Fruit fly (Drosophila melanogaster) whole organism, prepupa: Measurements from ENCODE around the gene CG6962.

ENCODE experiments used
- Blimp-1 ChIP-seq: fragments of 200-800 bp; sonication (Bioruptor generic); optimal IDR thresholded peaks from 3 replicates; lab custom pipeline; 2017; ENCODE audit warnings: missing biosample characterization, missing genetic modification characterization, mild to moderate bottlenecking, moderate library complexity, missing genetic modification reagents
- CG10631 ChIP-seq: fragments of 200-800 bp; sonication (Bioruptor generic); optimal IDR thresholded peaks from 2 replicates; lab custom pipeline; 2016; ENCODE audit warnings: missing biosample characterization, missing genetic modification characterization
- CG10669 ChIP-seq: fragments of 200-800 bp; sonication (Bioruptor generic); optimal IDR thresholded peaks from 3 replicates; lab custom pipeline; 2018; ENCODE audit warnings: missing biosample characterization, mild to moderate bottlenecking, missing genetic modification characterization, moderate library complexity
- CG11902 ChIP-seq: fragments of 200-800 bp; sonication (Bioruptor generic); optimal IDR thresholded peaks from 3 replicates; lab custom pipeline; 2016; ENCODE audit warnings: missing biosample characterization, missing genetic modification characterization
- CG15336 ChIP-seq: fragments of 200-800 bp; sonication (Bioruptor generic); IDR thresholded peaks from 2 replicates; pipeline ENCODE4 v1.3.6; 2022; ENCODE audit warnings: missing biosample characterization, missing genetic modification characterization
- CG1621 ChIP-seq: fragments of 200-800 bp; sonication (Bioruptor generic); optimal IDR thresholded peaks from 3 replicates; lab custom pipeline; 2018; ENCODE audit warnings: missing biosample characterization, mild to moderate bottlenecking, missing genetic modification characterization
- CG3032 ChIP-seq: fragments of 200-800 bp; optimal IDR thresholded peaks from 2 replicates; lab custom pipeline; 2019; ENCODE audit warnings: missing biosample characterization, mild to moderate bottlenecking, missing genetic modification characterization, moderate library complexity
- CG32006 ChIP-seq: fragments of 200-800 bp; sonication (Bioruptor generic); optimal IDR thresholded peaks from 3 replicates; lab custom pipeline; 2017; ENCODE audit warnings: missing biosample characterization, mild to moderate bottlenecking, missing genetic modification characterization
- CG3919 ChIP-seq: fragments of 200-800 bp; sonication (Bioruptor generic); optimal IDR thresholded peaks from 3 replicates; lab custom pipeline; 2016; ENCODE audit warnings: missing biosample characterization, missing genetic modification characterization
- CG4318 ChIP-seq: fragments of 200-800 bp; sonication (Bioruptor generic); optimal IDR thresholded peaks from 3 replicates; lab custom pipeline; 2017; ENCODE audit warnings: missing biosample characterization, mild to moderate bottlenecking, missing genetic modification characterization
- CG6163 ChIP-seq: fragments of 200-800 bp; sonication (Bioruptor generic); IDR thresholded peaks from 3 replicates; pipeline ENCODE4 v1.3.6; 2022; ENCODE audit warnings: missing biosample characterization, missing genetic modification characterization
- CG6276 ChIP-seq: fragments of 200-800 bp; sonication (Bioruptor generic); optimal IDR thresholded peaks from 2 replicates; lab custom pipeline; 2017; ENCODE audit warnings: missing biosample characterization, mild to moderate bottlenecking, missing genetic modification characterization
- CG7368 ChIP-seq: fragments of 200-800 bp; sonication (Bioruptor generic); optimal IDR thresholded peaks from 3 replicates; lab custom pipeline; 2016; ENCODE audit warnings: missing biosample characterization, missing genetic modification characterization
- CG8119 ChIP-seq: fragments of 200-800 bp; sonication (Bioruptor generic); IDR thresholded peaks from 3 replicates; pipeline ENCODE4 v1.3.6; 2022; ENCODE audit warnings: missing biosample characterization, missing genetic modification characterization
- CG8319 ChIP-seq: fragments of 200-800 bp; sonication (Bioruptor generic); optimal IDR thresholded peaks from 3 replicates; lab custom pipeline; 2016; ENCODE audit warnings: missing biosample characterization, missing genetic modification characterization
- Eip78C ChIP-seq: fragments of 200-800 bp; sonication (Bioruptor generic); peaks from one replicate; lab custom pipeline; 2016; ENCODE audit warnings: missing biosample characterization, missing genetic modification characterization
- Eip93F ChIP-seq: fragments of 200-800 bp; sonication (Bioruptor generic); optimal IDR thresholded peaks from 2 replicates; lab custom pipeline; 2016; ENCODE audit warnings: missing biosample characterization, mild to moderate bottlenecking, missing genetic modification characterization
- Ets96B ChIP-seq: fragments of 200-800 bp; optimal IDR thresholded peaks from 2 replicates; lab custom pipeline; 2019; ENCODE audit warnings: missing biosample characterization, mild to moderate bottlenecking, missing genetic modification characterization, moderate library complexity
- Gug ChIP-seq: fragments of 200-800 bp; sonication (Bioruptor generic); IDR thresholded peaks from 2 replicates; pipeline ENCODE4 v1.3.6; 2022; ENCODE audit warnings: missing biosample characterization, missing genetic modification characterization
- Hr38 ChIP-seq: sonication (Bioruptor generic); optimal IDR thresholded peaks from 2 replicates; lab custom pipeline; 2016; ENCODE audit warnings: missing biosample characterization, missing genetic modification characterization
- Hr39 ChIP-seq: fragments of 200-800 bp; sonication (Bioruptor generic); optimal IDR thresholded peaks from 2 replicates; lab custom pipeline; 2016; ENCODE audit warnings: missing biosample characterization, missing genetic modification characterization
- Hr4 ChIP-seq: fragments of 200-800 bp; sonication (Bioruptor generic); optimal IDR thresholded peaks from 3 replicates; lab custom pipeline; 2016; ENCODE audit warnings: missing biosample characterization, missing genetic modification characterization
- Met ChIP-seq: fragments of 200-800 bp; sonication (Bioruptor generic); optimal IDR thresholded peaks from 3 replicates; lab custom pipeline; 2016; ENCODE audit warnings: missing biosample characterization, missing genetic modification characterization
- OdsH ChIP-seq: fragments of 200-800 bp; sonication (Bioruptor generic); optimal IDR thresholded peaks from 3 replicates; lab custom pipeline; 2016; ENCODE audit warnings: missing biosample characterization, missing genetic modification characterization
- achi ChIP-seq: fragments of 200-800 bp; sonication (Bioruptor generic); optimal IDR thresholded peaks from 3 replicates; lab custom pipeline; 2016; ENCODE audit warnings: missing biosample characterization, missing genetic modification characterization
- cyc ChIP-seq: fragments of 200-800 bp; sonication (Bioruptor generic); optimal IDR thresholded peaks from 3 replicates; lab custom pipeline; 2016; ENCODE audit warnings: missing biosample characterization, missing genetic modification characterization
- dac ChIP-seq: fragments of 200-800 bp; sonication (Bioruptor generic); optimal IDR thresholded peaks from 2 replicates; lab custom pipeline; 2017; ENCODE audit warnings: missing biosample characterization, mild to moderate bottlenecking, missing genetic modification characterization
- dsx ChIP-seq: fragments of 200-800 bp; optimal IDR thresholded peaks from 3 replicates; lab custom pipeline; 2019; ENCODE audit warnings: missing biosample characterization, mild to moderate bottlenecking, missing genetic modification characterization, moderate library complexity; ENCODE audit not compliant: poor library complexity, severe bottlenecking
- eg ChIP-seq: fragments of 200-800 bp; sonication (Bioruptor generic); IDR thresholded peaks from 3 replicates; pipeline ENCODE4 v1.3.6; 2022; ENCODE audit warnings: missing biosample characterization, missing genetic modification characterization
- fd59A ChIP-seq: fragments of 200-800 bp; sonication (Bioruptor generic); optimal IDR thresholded peaks from 2 replicates; lab custom pipeline; 2017; ENCODE audit warnings: missing biosample characterization, mild to moderate bottlenecking, missing genetic modification characterization, missing genetic modification reagents
- fkh ChIP-seq: fragments of 200-800 bp; sonication (Bioruptor generic); optimal IDR thresholded peaks from 3 replicates; lab custom pipeline; 2017; ENCODE audit warnings: missing biosample characterization, mild to moderate bottlenecking, missing genetic modification characterization, moderate library complexity
- pdm3 ChIP-seq: fragments of 200-800 bp; sonication (Bioruptor generic); optimal IDR thresholded peaks from 3 replicates; lab custom pipeline; 2016; ENCODE audit warnings: missing biosample characterization, missing genetic modification characterization
- salr ChIP-seq, 2 experiments: fragments of 200-800 bp; sonication (Bioruptor generic); optimal IDR thresholded peaks; 3 replicates each; lab custom pipeline; 2016 to 2018; ENCODE audit warnings: missing biosample characterization in 2 of 2, missing genetic modification characterization in 2 of 2, mild to moderate bottlenecking in 1 of 2
- spab ChIP-seq: fragments of 200-800 bp; sonication (Bioruptor generic); optimal IDR thresholded peaks from 2 replicates; lab custom pipeline; 2017; ENCODE audit warnings: missing biosample characterization, mild to moderate bottlenecking, missing genetic modification characterization, missing genetic modification reagents
- ss ChIP-seq, 2 experiments: fragments of 200-800 bp; sonication (Bioruptor generic); optimal IDR thresholded peaks; 2 replicates in 1 of 2; 3 replicates in 1 of 2; lab custom pipeline; 2017 to 2018; ENCODE audit warnings: mild to moderate bottlenecking in 2 of 2, missing biosample characterization in 2 of 2, missing genetic modification characterization in 2 of 2, moderate library complexity in 1 of 2
- svp ChIP-seq: fragments of 200-800 bp; sonication (Bioruptor generic); peaks from one replicate; lab custom pipeline; 2016; ENCODE audit warnings: missing biosample characterization, missing genetic modification characterization
- vri ChIP-seq: fragments of 200-800 bp; sonication (Bioruptor generic); optimal IDR thresholded peaks from 3 replicates; lab custom pipeline; 2016; ENCODE audit warnings: missing biosample characterization, mild to moderate bottlenecking, missing genetic modification characterization

The CG6962 gene

DNA sequence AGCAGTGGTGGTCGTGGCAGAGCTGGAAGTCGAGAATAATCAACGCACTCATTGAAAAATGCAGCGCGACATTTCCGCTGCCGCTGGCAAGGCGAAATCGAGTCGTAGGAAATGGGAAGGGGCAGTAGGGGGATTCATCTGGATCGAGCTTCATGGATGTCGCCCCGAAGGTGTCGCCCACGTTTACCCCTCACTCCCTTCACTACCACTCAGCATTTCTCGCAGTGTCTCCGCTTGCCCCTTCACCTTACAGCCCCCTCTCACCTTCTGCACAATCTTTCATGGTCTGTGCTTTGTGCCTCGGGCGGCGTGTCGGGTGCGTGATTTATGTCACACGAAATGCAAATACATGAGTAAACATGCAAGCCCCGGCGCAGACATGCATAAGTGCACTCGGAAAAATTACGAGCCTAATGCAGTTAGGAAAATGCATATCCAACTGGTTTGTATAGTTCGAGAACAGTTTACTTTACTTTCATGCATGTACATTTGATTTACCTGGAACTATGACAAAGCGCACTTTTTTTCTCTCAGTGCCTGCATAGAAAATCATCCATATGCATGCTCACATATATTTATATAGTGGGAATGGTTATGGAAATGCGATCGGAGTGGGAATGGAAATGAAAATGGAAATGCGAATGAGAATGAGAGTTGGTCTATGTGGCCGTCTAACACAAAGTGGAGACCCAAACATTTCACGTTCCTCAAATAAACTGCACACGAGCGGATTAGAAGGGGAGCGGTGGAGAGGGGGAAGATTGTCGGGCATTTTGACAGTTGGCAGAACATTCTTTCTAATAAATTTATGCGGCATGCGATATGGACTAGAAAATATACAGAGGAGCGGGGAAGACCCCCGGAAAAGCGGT lies 32.7 kb downstream of the CG6962 start (continued):
- TF ChIP-seq CG1621 (tag; lab: Kevin White, UChicago) (peak; percentile 84), CG8119 (peak; percentile 90), fkh (GFP tag; lab: Kevin White, UChicago) (peak; percentile 80), vri (peak; percentile 28), fd59A (GFP tag; lab: Kevin White, UChicago) (peak; percentile 71), Eip78C (peak; percentile 96), dsx (peak; percentile 81), achi (GFP tag; lab: Kevin White, UChicago) (peak; percentile 86), Met (GFP tag; lab: Kevin White, UChicago) (peak; percentile 77), pdm3 (GFP tag; lab: Kevin White, UChicago) (peak; percentile 88), Blimp-1 (no peak), CG7368 (GFP tag; lab: Kevin White, UChicago) (peak; percentile 89), Eip93F (GFP tag; lab: Kevin White, UChicago) (no peak), CG10631 (peak; percentile 88), CG4318 (GFP tag; lab: Kevin White, UChicago) (peak; percentile 83), Hr4 (GFP tag; lab: Kevin White, UChicago) (peak; percentile 95), Hr39 (GFP tag; lab: Kevin White, UChicago) (peak; percentile 78), Hr38 (GFP tag; lab: Kevin White, UChicago) (peak; percentile 68), cyc (GFP tag; lab: Kevin White, UChicago) (peak; percentile 81)

DNA sequence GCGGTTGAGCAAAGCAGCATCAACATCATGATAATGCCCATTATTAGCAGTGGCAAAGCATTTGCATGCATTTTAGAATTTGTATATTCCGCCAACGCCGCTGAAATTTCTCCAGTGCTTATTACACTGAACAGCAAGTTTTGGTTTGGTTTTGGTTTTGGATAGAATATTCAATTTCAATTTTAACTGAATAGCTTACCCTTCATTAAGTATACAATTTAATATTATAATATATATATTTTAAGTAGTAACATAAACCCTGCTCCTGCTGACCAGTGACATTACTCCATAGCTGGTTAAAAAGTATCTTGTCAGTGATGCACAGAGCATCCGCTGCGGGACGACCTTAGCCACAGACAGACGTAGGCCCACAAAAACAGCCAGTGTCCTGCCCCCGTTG lies 35.0 kb downstream of the CG6962 start:
- TF ChIP-seq ss (GFP tag; optimal IDR thresholded peaks at IDR 0.05; lab: Kevin White, UChicago): no peak
- TF ChIP-seq Eip78C: peak; percentile 63
- peak; percentile 1 for TF ChIP-seq spab
- TF ChIP-seq Eip93F (GFP tag; lab: Kevin White, UChicago): no peak
- peak; percentile 4 for TF ChIP-seq OdsH (GFP tag; lab: Kevin White, UChicago)
- peak; percentile 2 for TF ChIP-seq CG6276 (GFP tag; lab: Kevin White, UChicago)
- peak; percentile 30 for TF ChIP-seq CG10669 (GFP tag; lab: Kevin White, UChicago)
- TF ChIP-seq CG10631: peak; percentile 6
- peak; percentile 10 for TF ChIP-seq CG3032 (tag; lab: Kevin White, UChicago)
- peak; percentile 28 for TF ChIP-seq CG3919
- TF ChIP-seq salr (GFP tag; optimal IDR thresholded peaks at IDR 0.05; lab: Kevin White, UChicago): peak in 1 of 2 experiments; percentile 19
- peak; percentile 2 for TF ChIP-seq Hr4 (GFP tag; lab: Kevin White, UChicago)
- no peak; the same call in 1 of the 2 replicates for TF ChIP-seq Gug (GFP tag; lab: Robert Waterston, UW)
- TF ChIP-seq achi (GFP tag; lab: Kevin White, UChicago): peak; percentile 31
- TF ChIP-seq CG32006 (GFP tag; lab: Kevin White, UChicago): peak; percentile 60
- no peak for TF ChIP-seq CG11902 (GFP tag; lab: Kevin White, UChicago)
- peak; percentile 49; the same call in 1 of the 3 replicates for TF ChIP-seq CG6163 (GFP tag; lab: Robert Waterston, UW)
- no peak for TF ChIP-seq CG8319 (GFP tag; lab: Kevin White, UChicago)
- TF ChIP-seq dsx: peak; percentile 18
- peak; percentile 68 for TF ChIP-seq CG8119
- no peak for TF ChIP-seq Hr39 (GFP tag; lab: Kevin White, UChicago)
- peak; percentile 4 for TF ChIP-seq CG4318 (GFP tag; lab: Kevin White, UChicago)
- TF ChIP-seq dac (GFP tag; lab: Kevin White, UChicago): peak; percentile 9
- TF ChIP-seq svp: peak; percentile 56
- TF ChIP-seq Ets96B (tag; lab: Kevin White, UChicago): peak; percentile 4
- TF ChIP-seq CG15336 (GFP tag; lab: Robert Waterston, UW): peak; percentile 68
- peak; percentile 71; the same call in 2 of the 3 replicates for TF ChIP-seq eg (GFP tag; lab: Robert Waterston, UW)
- TF ChIP-seq, all 60 proteins: peak for 21
